Worm (Caenorhabditis elegans) whole organism, L4/young adult: Measurements from ENCODE around the gene nxf-2.

Source experiments
- dao-5 ChIP-seq: sonication (generic microtip); optimal IDR thresholded peaks from 2 replicates; lab custom pipeline; 2016; ENCODE audit warnings: missing genotype, missing genetic modification characterization, moderate library complexity, missing compliant biosample characterization
- him-1 ChIP-seq: sonication (generic microtip); optimal IDR thresholded peaks from 2 replicates; lab custom pipeline; 2016; ENCODE audit warnings: missing genotype, missing genetic modification reagents, missing genetic modification characterization, missing compliant biosample characterization

The nxf-2 gene

ce11 chrV:14366487-14366962 lies 51.1 kb downstream of the nxf-2 start:
- TF ChIP-seq dao-5 (no peak), him-1 (tag; lab: Kevin White, UChicago) (peak; percentile 85)
